Worm (Caenorhabditis elegans): ENCODE results near the gene C34C12.1.
A peak's percentile ranks its signal among the peaks of the same experiment; 100 is the strongest.

The C34C12.1 gene

ce11 chrIII:3456226-3456625 lies 2.1 kb downstream of the C34C12.1 start:
- TF ChIP-seq bed-3 (GFP tag; optimal IDR thresholded peaks at IDR 0.05) (no peak), M03D4.4 (tag; optimal IDR thresholded peaks at IDR 0.05) (no peak), ceh-39 (tag; optimal IDR thresholded peaks at IDR 0.05) (peak; percentile 90), mep-1 (tag; optimal IDR thresholded peaks at IDR 0.05) (peak; percentile 98), lin-13 (tag; optimal IDR thresholded peaks at IDR 0.05) (peak; percentile 92), pha-4 (tag; optimal IDR thresholded peaks at IDR 0.05) (peak; percentile 65), nhr-237 (tag; optimal IDR thresholded peaks at IDR 0.05) (peak; percentile 97), nhr-2 (tag; optimal IDR thresholded peaks at IDR 0.05) (peak; percentile 42), sem-2 (GFP tag; optimal IDR thresholded peaks at IDR 0.05) (no peak), elt-3 (tag; optimal IDR thresholded peaks at IDR 0.05) (peak; percentile 57), drap-1 (GFP tag; optimal IDR thresholded peaks at IDR 0.05) (peak; percentile 57), ztf-11 (tag; optimal IDR thresholded peaks at IDR 0.05) (peak; percentile 55), zip-8 (tag; optimal IDR thresholded peaks at IDR 0.05) (no peak), unc-62 (GFP tag; optimal IDR thresholded peaks at IDR 0.05) (no peak), ham-2 (GFP tag; optimal IDR thresholded peaks at IDR 0.05) (no peak), sptf-1 (tag; optimal IDR thresholded peaks at IDR 0.05) (peak; percentile 75), hlh-1 (tag; optimal IDR thresholded peaks at IDR 0.05) (peak; percentile 37), tbx-8 (GFP tag; optimal IDR thresholded peaks at IDR 0.05) (peak; percentile 68), ceh-43 (GFP tag; optimal IDR thresholded peaks at IDR 0.05) (no peak), snpc-4 (tag; optimal IDR thresholded peaks at IDR 0.05) (no peak), nhr-12 (tag; optimal IDR thresholded peaks at IDR 0.05) (no peak), ceh-83 (GFP tag; optimal IDR thresholded peaks at IDR 0.05) (no peak), cnd-1 (tag; optimal IDR thresholded peaks at IDR 0.05) (peak; percentile 6), flh-1 (GFP tag; optimal IDR thresholded peaks at IDR 0.05) (no peak), unc-120 (tag; optimal IDR thresholded peaks at IDR 0.05; ENCODE audit: poor library complexity, severe bottlenecking) (peak; percentile 30), lsy-2 (tag; optimal IDR thresholded peaks at IDR 0.05) (peak; percentile 98), ces-1 (GFP tag; optimal IDR thresholded peaks at IDR 0.05) (peak; percentile 88)

ce11 chrIII:3460061-3460460 lies 5.9 kb downstream of the C34C12.1 start, which contains the start of gene C34C12.8:
Gene C34C12.8, plus strand, starts transcription at chrIII:3460406.
- TF ChIP-seq nhr-237 (tag; optimal IDR thresholded peaks at IDR 0.05), result peak; percentile 80
- TF ChIP-seq mep-1 (tag; optimal IDR thresholded peaks at IDR 0.05), result peak; percentile 90
- peak; percentile 3 for TF ChIP-seq unc-62 (GFP tag; optimal IDR thresholded peaks at IDR 0.05)
- TF ChIP-seq ceh-39 (tag; optimal IDR thresholded peaks at IDR 0.05), result peak; percentile 62
- TF ChIP-seq ces-1 (GFP tag; optimal IDR thresholded peaks at IDR 0.05), result peak; percentile 92
- TF ChIP-seq nhr-28 (tag; optimal IDR thresholded peaks at IDR 0.05), result peak; percentile 4
- peak; percentile 51 for TF ChIP-seq mls-2 (tag; optimal IDR thresholded peaks at IDR 0.05)
- TF ChIP-seq ztf-11 (tag; optimal IDR thresholded peaks at IDR 0.05), result no peak
- TF ChIP-seq mab-5 (tag; optimal IDR thresholded peaks at IDR 0.05), result no peak
- peak; percentile 32 for TF ChIP-seq ceh-43 (GFP tag; optimal IDR thresholded peaks at IDR 0.05)
- peak; percentile 95 for TF ChIP-seq lin-13 (tag; optimal IDR thresholded peaks at IDR 0.05)
- TF ChIP-seq M03D4.4 (tag; optimal IDR thresholded peaks at IDR 0.05), result peak; percentile 67
- TF ChIP-seq lsy-2 (tag; optimal IDR thresholded peaks at IDR 0.05), result peak; percentile 88
- TF ChIP-seq blmp-1 (tag; optimal IDR thresholded peaks at IDR 0.05), result no peak
- no peak for TF ChIP-seq bed-3 (GFP tag; optimal IDR thresholded peaks at IDR 0.05)
- TF ChIP-seq hlh-1 (tag; optimal IDR thresholded peaks at IDR 0.05), result peak; percentile 42
- no peak for TF ChIP-seq lin-32 (GFP tag; optimal IDR thresholded peaks at IDR 0.05)
- peak; percentile 90 for TF ChIP-seq pha-4 (tag; optimal IDR thresholded peaks at IDR 0.05)
- TF ChIP-seq unc-120 (tag; optimal IDR thresholded peaks at IDR 0.05; ENCODE audit: poor library complexity, severe bottlenecking), result peak; percentile 1
- peak; percentile 56 for TF ChIP-seq cnd-1 (tag; optimal IDR thresholded peaks at IDR 0.05)
- TF ChIP-seq sptf-1 (tag; optimal IDR thresholded peaks at IDR 0.05), result peak; percentile 67
- peak; percentile 37 for TF ChIP-seq tbx-8 (GFP tag; optimal IDR thresholded peaks at IDR 0.05)
- TF ChIP-seq drap-1 (GFP tag; optimal IDR thresholded peaks at IDR 0.05), result peak; percentile 39

- TF ChIP-seq nhr-28 (tag; optimal IDR thresholded peaks at IDR 0.05) (no peak), ham-2 (GFP tag; optimal IDR thresholded peaks at IDR 0.05) (no peak), elt-1 (tag; optimal IDR thresholded peaks at IDR 0.05; ENCODE audit: borderline replicate concordance, insufficient read depth) (no peak), lin-32 (GFP tag; optimal IDR thresholded peaks at IDR 0.05) (no peak), nhr-12 (tag; optimal IDR thresholded peaks at IDR 0.05) (no peak), ceh-39 (tag; optimal IDR thresholded peaks at IDR 0.05) (no peak), ceh-43 (GFP tag; optimal IDR thresholded peaks at IDR 0.05) (no peak), unc-39 (tag; optimal IDR thresholded peaks at IDR 0.05) (no peak), lin-13 (tag; optimal IDR thresholded peaks at IDR 0.05) (no peak)
Observed at ce11 chrIII:3461403-3461802, 7.3 kb downstream of the C34C12.1 start, which contains the start of gene pph-6. Gene pph-6, plus strand, starts transcription at chrIII:3461703.

All from whole organism, mixed stage, embryonic.